Fruit fly (Drosophila melanogaster) whole organism, embryonic: Measurements from ENCODE around the gene Bicra.

Experiments
- B-H1 ChIP-seq: fragments of 200-800 bp; sonication (Bioruptor generic); IDR thresholded peaks from 3 replicates; pipeline ENCODE4 v1.3.6; 2022; ENCODE audit warnings: missing biosample characterization, missing genetic modification characterization
- CG15479 ChIP-seq: fragments of 200-800 bp; sonication (Bioruptor generic); optimal IDR thresholded peaks from 3 replicates; lab custom pipeline; 2019; ENCODE audit warnings: missing biosample characterization, mild to moderate bottlenecking, missing genetic modification characterization, moderate library complexity

DNA sequence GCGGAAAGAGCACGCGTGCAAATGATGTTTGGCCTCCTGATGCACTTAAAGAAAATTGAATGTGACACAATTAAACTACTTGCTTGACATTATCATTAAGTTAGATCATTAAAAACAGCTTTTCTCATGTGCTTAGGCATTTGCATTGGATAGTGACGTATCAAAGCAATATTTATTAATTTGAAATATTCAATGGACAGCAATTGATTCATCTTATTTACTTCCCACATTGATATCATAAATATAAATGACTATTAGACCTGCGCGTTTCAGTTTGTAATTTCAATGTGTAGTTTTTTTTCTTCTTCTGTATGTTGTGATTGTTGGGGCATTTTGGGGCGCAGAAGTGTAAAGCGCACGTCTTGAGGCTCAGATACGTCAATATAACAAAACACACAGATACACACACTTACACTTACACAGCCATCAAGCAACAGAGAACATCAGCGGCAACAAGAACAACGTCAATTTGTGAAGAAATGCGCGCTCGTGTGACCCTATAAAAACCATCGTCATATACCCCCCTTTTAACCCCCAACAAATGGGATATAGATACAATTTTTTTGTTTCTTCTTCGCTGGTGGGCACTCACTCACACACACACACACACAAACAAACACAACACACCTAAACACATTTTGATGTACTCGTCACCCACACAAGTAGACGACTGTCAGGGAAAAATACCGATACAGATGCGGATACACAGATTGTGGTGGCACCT lies 26.3 kb downstream of the Bicra start:
- TF ChIP-seq CG15479 (GFP tag; lab: Kevin White, UChicago) (no peak), B-H1 (GFP tag; lab: Robert Waterston, UW) (peak; percentile 44; the same call in 2 of the 3 replicates)
